Fruit fly (Drosophila melanogaster) whole organism, embryonic: ENCODE data around the gene RpL34b.

Experiments
- CG11723 ChIP-seq: fragments of 200-800 bp; sonication (Bioruptor generic); optimal IDR thresholded peaks from 2 replicates; lab custom pipeline; 2017; ENCODE audit warnings: missing biosample characterization, mild to moderate bottlenecking, missing genetic modification characterization
- CG16779 ChIP-seq: fragments of 200-800 bp; sonication (Bioruptor generic); IDR thresholded peaks from 2 replicates; pipeline ENCODE4 v1.3.6; 2022; ENCODE audit warnings: missing biosample characterization, missing genetic modification characterization
- HHEX ChIP-seq: fragments of 200-800 bp; sonication (Bioruptor generic); optimal IDR thresholded peaks from 3 replicates; lab custom pipeline; 2017; ENCODE audit warnings: missing biosample characterization, mild to moderate bottlenecking, missing genetic modification characterization, missing genetic modification reagents
- chn ChIP-seq: fragments of 200-800 bp; sonication (Bioruptor generic); optimal IDR thresholded peaks from 2 replicates; lab custom pipeline; 2016; ENCODE audit warnings: missing biosample characterization, missing genetic modification characterization
- ci ChIP-seq: fragments of 200-800 bp; sonication (Bioruptor generic); IDR thresholded peaks from 3 replicates; pipeline ENCODE4 v1.3.6; 2022; ENCODE audit warnings: missing biosample characterization, missing genetic modification characterization
- gsb-n ChIP-seq: fragments of 200-800 bp; sonication (Bioruptor generic); optimal IDR thresholded peaks from 3 replicates; lab custom pipeline; 2018; ENCODE audit warnings: missing biosample characterization, mild to moderate bottlenecking, missing genetic modification characterization
- insv ChIP-seq, 2 experiments: fragments of 200-800 bp; sonication (Bioruptor generic); optimal IDR thresholded peaks; 3 replicates each; lab custom pipeline; 2016 to 2018; ENCODE audit warnings: missing biosample characterization in 2 of 2, missing genetic modification characterization in 2 of 2
- pita ChIP-seq: fragments of 200-800 bp; sonication (Bioruptor generic); optimal IDR thresholded peaks from 2 replicates; lab custom pipeline; 2017; ENCODE audit warnings: missing biosample characterization, mild to moderate bottlenecking, missing genetic modification characterization
- slp2 ChIP-seq: fragments of 200-800 bp; sonication (Bioruptor generic); optimal IDR thresholded peaks from 2 replicates; lab custom pipeline; 2016; ENCODE audit warnings: missing biosample characterization, missing genetic modification characterization

DNA sequence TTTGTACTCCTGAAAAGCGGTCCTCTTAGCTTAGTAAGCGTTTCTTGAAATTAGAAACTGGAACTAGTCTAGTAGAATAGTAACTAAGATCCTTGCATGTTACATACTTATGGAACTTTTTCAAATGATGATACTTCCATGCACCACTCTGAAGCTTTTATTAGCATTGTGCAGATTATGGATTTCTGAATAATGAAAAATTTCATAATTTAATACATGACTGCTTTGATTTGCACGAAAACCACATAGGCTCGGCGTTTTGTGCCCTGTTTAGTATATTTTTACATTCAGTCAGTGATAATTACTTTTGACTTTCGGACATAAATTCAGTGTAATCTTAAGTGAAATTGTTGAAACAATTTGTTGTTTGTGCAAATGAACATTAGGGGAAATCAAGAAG lies 45.8 kb downstream of the RpL34b start, which contains the start of gene CG43675:
- TF ChIP-seq pita (GFP tag; lab: Kevin White, UChicago) (no peak), slp2 (GFP tag; lab: Kevin White, UChicago) (no peak), CG11723 (no peak), HHEX (GFP tag; lab: Kevin White, UChicago) (no peak), CG16779 (GFP tag; lab: Robert Waterston, UW) (no peak), ci (GFP tag; lab: Robert Waterston, UW) (no peak), chn (GFP tag; lab: Kevin White, UChicago) (no peak), gsb-n (tag; lab: Kevin White, UChicago) (no peak), insv (GFP tag; optimal IDR thresholded peaks at IDR 0.05; lab: Kevin White, UChicago) (no peak)
